Worm (Caenorhabditis elegans) whole organism, L2 larva: ENCODE results near the gene ZK899.3.
A peak's percentile ranks its signal among the peaks of the same experiment; 100 is the strongest.

ENCODE experiments used
- C34F6.9 ChIP-seq: fragments of 150-350 bp; optimal IDR thresholded peaks from 2 replicates; lab custom pipeline; 2014; ENCODE audit warnings: missing biosample characterization, missing genetic modification characterization
- F13H6.1 ChIP-seq: sonication (generic microtip); optimal IDR thresholded peaks from 2 replicates; lab custom pipeline; 2016; ENCODE audit warnings: missing genetic modification characterization, missing compliant biosample characterization
- R02D3.7 ChIP-seq: fragments of 150-350 bp; optimal IDR thresholded peaks from 2 replicates; lab custom pipeline; 2014; ENCODE audit warnings: missing biosample characterization, missing genetic modification characterization
- alr-1 ChIP-seq: fragments of 150-350 bp; optimal IDR thresholded peaks from 2 replicates; lab custom pipeline; 2014; ENCODE audit warnings: missing biosample characterization, missing genetic modification characterization
- aly-2 ChIP-seq: fragments of 150-350 bp; optimal IDR thresholded peaks from 2 replicates; lab custom pipeline; 2014; ENCODE audit warnings: missing biosample characterization, missing genetic modification characterization
- ama-1 ChIP-seq: fragments of 150-350 bp; optimal IDR thresholded peaks from 2 replicates; lab custom pipeline; 2018; ENCODE audit warnings: inconsistent platforms
- blmp-1 ChIP-seq: sonication (generic microtip); optimal IDR thresholded peaks from 2 replicates; lab custom pipeline; 2017; ENCODE audit warnings: missing genetic modification characterization, mild to moderate bottlenecking, missing compliant biosample characterization, antibody characterized with exemption, moderate library complexity; ENCODE audit not compliant: insufficient read depth
- crh-2 ChIP-seq: sonication (generic microtip); optimal IDR thresholded peaks from 2 replicates; lab custom pipeline; 2017; ENCODE audit warnings: missing biosample characterization, missing genetic modification characterization
- dmd-4 ChIP-seq: sonication (generic microtip); optimal IDR thresholded peaks from 2 replicates; lab custom pipeline; 2017; ENCODE audit warnings: missing biosample characterization, missing genetic modification characterization
- egl-27 ChIP-seq: sonication (generic microtip); optimal IDR thresholded peaks from 3 replicates; lab custom pipeline; 2017; ENCODE audit warnings: missing biosample characterization, missing genetic modification reagents, missing genetic modification characterization
- elt-1 ChIP-seq: fragments of 150-350 bp; optimal IDR thresholded peaks from 2 replicates; lab custom pipeline; 2014; ENCODE audit warnings: missing biosample characterization, missing genetic modification characterization
- elt-3 ChIP-seq: sonication (generic microtip); optimal IDR thresholded peaks from 2 replicates; lab custom pipeline; 2017; ENCODE audit warnings: missing biosample characterization, missing genetic modification characterization
- fos-1 ChIP-seq: fragments of 150-350 bp; optimal IDR thresholded peaks from 2 replicates; lab custom pipeline; 2014; ENCODE audit warnings: missing biosample characterization, missing genetic modification characterization
- gmeb-1 ChIP-seq: fragments of 150-350 bp; optimal IDR thresholded peaks from 2 replicates; lab custom pipeline; 2014; ENCODE audit warnings: missing biosample characterization, missing genetic modification characterization
- lin-11 ChIP-seq: fragments of 150-350 bp; sonication (generic microtip); optimal IDR thresholded peaks from 2 replicates; lab custom pipeline; 2014; ENCODE audit warnings: missing biosample characterization, missing genetic modification characterization, inconsistent platforms, mixed read lengths
- lin-13 ChIP-seq: fragments of 150-350 bp; optimal IDR thresholded peaks from 2 replicates; lab custom pipeline; 2014; ENCODE audit warnings: missing biosample characterization, missing genetic modification reagents, missing genetic modification characterization
- lsy-2 ChIP-seq, 2 experiments: fragments of 150-350 bp in 1 of 2; sonication (generic microtip) in 1 of 2; optimal IDR thresholded peaks; 2 replicates each; lab custom pipeline; 2014 to 2017; ENCODE audit warnings: missing biosample characterization in 2 of 2, missing genetic modification characterization in 2 of 2
- mbf-1 ChIP-seq: sonication (generic microtip); optimal IDR thresholded peaks from 2 replicates; lab custom pipeline; 2017; ENCODE audit warnings: missing biosample characterization, missing genetic modification characterization
- mdl-1 ChIP-seq, 2 experiments: fragments of 150-350 bp in 1 of 2; sonication (generic microtip) in 1 of 2; optimal IDR thresholded peaks; 2 replicates each; lab custom pipeline; 2017; ENCODE audit warnings: missing biosample characterization in 2 of 2, missing genetic modification characterization in 2 of 2
- nhr-10 ChIP-seq: sonication (generic microtip); optimal IDR thresholded peaks from 2 replicates; lab custom pipeline; 2017; ENCODE audit warnings: missing biosample characterization, missing genetic modification characterization
- nhr-11 ChIP-seq: fragments of 150-350 bp; optimal IDR thresholded peaks from 2 replicates; lab custom pipeline; 2014; ENCODE audit warnings: missing biosample characterization, missing genetic modification characterization
- nhr-12 ChIP-seq: fragments of 150-350 bp; optimal IDR thresholded peaks from 2 replicates; lab custom pipeline; 2014; ENCODE audit warnings: missing biosample characterization, missing genetic modification characterization
- nhr-129 ChIP-seq: fragments of 150-350 bp; optimal IDR thresholded peaks from 2 replicates; lab custom pipeline; 2014; ENCODE audit warnings: missing biosample characterization, missing genetic modification characterization
- nhr-21 ChIP-seq: fragments of 150-350 bp; optimal IDR thresholded peaks from 2 replicates; lab custom pipeline; 2014; ENCODE audit warnings: missing biosample characterization, missing genetic modification characterization
- nhr-25 ChIP-seq: fragments of 150-350 bp; sonication (generic microtip); optimal IDR thresholded peaks from 3 replicates; lab custom pipeline; 2014; ENCODE audit warnings: missing biosample characterization, missing genetic modification characterization
- nhr-77 ChIP-seq: fragments of 150-350 bp; optimal IDR thresholded peaks from 2 replicates; lab custom pipeline; 2014; ENCODE audit warnings: missing biosample characterization, missing genetic modification characterization
- peb-1 ChIP-seq: fragments of 150-350 bp; optimal IDR thresholded peaks from 2 replicates; lab custom pipeline; 2014; ENCODE audit warnings: missing biosample characterization, missing genetic modification characterization
- sem-4 ChIP-seq: fragments of 150-350 bp; optimal IDR thresholded peaks from 2 replicates; lab custom pipeline; 2014; ENCODE audit warnings: missing biosample characterization, missing genetic modification reagents, missing genetic modification characterization
- skn-1 ChIP-seq: sonication (generic microtip); optimal IDR thresholded peaks from 2 replicates; lab custom pipeline; 2017; ENCODE audit warnings: missing biosample characterization, missing genetic modification characterization
- sma-3 ChIP-seq: sonication (generic microtip); optimal IDR thresholded peaks from 2 replicates; lab custom pipeline; 2016; ENCODE audit warnings: missing genetic modification reagents, missing genetic modification characterization, missing compliant biosample characterization
- sma-9 ChIP-seq, 2 experiments: fragments of 150-350 bp in 1 of 2; sonication (generic microtip) in 1 of 2; optimal IDR thresholded peaks; 2 replicates each; lab custom pipeline; 2014 to 2016; ENCODE audit warnings: missing genetic modification characterization in 2 of 2, mild to moderate bottlenecking in 1 of 2, missing biosample characterization in 1 of 2, missing compliant biosample characterization in 1 of 2, missing genetic modification reagents in 1 of 2, moderate library complexity in 1 of 2
- snpc-4 ChIP-seq: fragments of 150-350 bp; optimal IDR thresholded peaks from 2 replicates; lab custom pipeline; 2014; ENCODE audit warnings: missing biosample characterization, missing genetic modification characterization
- unc-39 ChIP-seq: fragments of 150-350 bp; optimal IDR thresholded peaks from 2 replicates; lab custom pipeline; 2014; ENCODE audit warnings: missing biosample characterization, missing genetic modification characterization
- unc-55 ChIP-seq: fragments of 150-350 bp; sonication (generic microtip); optimal IDR thresholded peaks from 3 replicates; lab custom pipeline; 2014; ENCODE audit warnings: missing biosample characterization, missing genetic modification reagents, missing genetic modification characterization
- unc-62 ChIP-seq: fragments of 150-350 bp; optimal IDR thresholded peaks from 2 replicates; lab custom pipeline; 2014; ENCODE audit warnings: missing biosample characterization, missing genetic modification reagents, missing genetic modification characterization
- ztf-1 ChIP-seq: fragments of 200-800 bp; sonication (Bioruptor generic); conservative IDR thresholded peaks from 2 replicates; pipeline ENCODE4 v1.3.6; 2022; ENCODE audit warnings: missing genetic modification characterization, missing compliant biosample characterization
- ztf-11 ChIP-seq: sonication (generic microtip); optimal IDR thresholded peaks from 2 replicates; lab custom pipeline; 2017; ENCODE audit warnings: missing biosample characterization, missing genetic modification characterization

The ZK899.3 gene

ce11 chrX:9428059-9428458 lies 24.9 kb upstream of the ZK899.3 start, which contains the start of gene B0272.4:
Gene B0272.4, plus strand, starts transcription at chrX:9428431.
- TF ChIP-seq elt-3 = no peak
- TF ChIP-seq unc-39 = no peak
- peak; percentile 5 for TF ChIP-seq sma-9 (GFP tag; optimal IDR thresholded peaks at IDR 0.05; lab: Kevin White, UChicago)
- TF ChIP-seq sma-9 (tag; optimal IDR thresholded peaks at IDR 0.05; lab: Kevin White, UChicago) = no peak
- TF ChIP-seq fos-1 (tag; lab: Kevin White, UChicago) = peak; percentile 95
- no peak for TF ChIP-seq nhr-12
- TF ChIP-seq nhr-21 (tag; lab: Kevin White, UChicago) = no peak
- peak; percentile 44 for TF ChIP-seq gmeb-1
- TF ChIP-seq lin-11 (tag; lab: Kevin White, UChicago) = no peak
- peak; percentile 35 for TF ChIP-seq crh-2 (tag; lab: Kevin White, UChicago)
- TF ChIP-seq ama-1 (lab: Kevin White, UChicago) = no peak
- TF ChIP-seq mbf-1 (tag; lab: Kevin White, UChicago) = no peak
- no peak for TF ChIP-seq lin-13

- TF ChIP-seq egl-27 (tag; lab: Kevin White, UChicago) (peak; percentile 29), unc-55 (no peak), mdl-1 (tag; optimal IDR thresholded peaks at IDR 0.05; lab: Kevin White, UChicago) (no peak), nhr-10 (tag; lab: Kevin White, UChicago) (no peak), nhr-21 (tag; lab: Kevin White, UChicago) (peak; percentile 73), mbf-1 (tag; lab: Kevin White, UChicago) (no peak), F13H6.1 (tag; lab: Kevin White, UChicago) (peak; percentile 67), sma-3 (GFP tag; lab: Kevin White, UChicago) (peak; percentile 69), nhr-25 (peak; percentile 46), alr-1 (no peak), nhr-129 (tag; lab: Kevin White, UChicago) (peak; percentile 61), fos-1 (tag; lab: Kevin White, UChicago) (peak; percentile 65), unc-62 (GFP tag; lab: Kevin White, UChicago) (no peak), nhr-11 (tag; lab: Kevin White, UChicago) (no peak), unc-39 (no peak), snpc-4 (no peak), lsy-2 (tag; optimal IDR thresholded peaks at IDR 0.05; lab: Kevin White, UChicago) (peak in 1 of 2 experiments; percentile 39), crh-2 (tag; lab: Kevin White, UChicago) (peak; percentile 73), dmd-4 (tag; lab: Kevin White, UChicago) (no peak), blmp-1 (tag; lab: Kevin White, UChicago) (no peak), ama-1 (lab: Kevin White, UChicago) (no peak), gmeb-1 (peak; percentile 56), nhr-77 (tag; lab: Kevin White, UChicago) (no peak), R02D3.7 (tag; lab: Kevin White, UChicago) (no peak), sem-4 (tag; lab: Kevin White, UChicago) (peak; percentile 30), elt-1 (tag; lab: Kevin White, UChicago) (no peak), skn-1 (tag; lab: Kevin White, UChicago) (peak; percentile 5), sma-9 (GFP tag; optimal IDR thresholded peaks at IDR 0.05; lab: Kevin White, UChicago) (peak; percentile 69), sma-9 (tag; optimal IDR thresholded peaks at IDR 0.05; lab: Kevin White, UChicago) (no peak)
Measured at ce11 chrX:9431002-9431482, 21.9 kb upstream of the ZK899.3 start, which contains the start of gene B0272.3. Gene B0272.3, plus strand, starts transcription at chrX:9431432.

- TF ChIP-seq peb-1 (tag; lab: Kevin White, UChicago) = no peak
- TF ChIP-seq aly-2 (tag; lab: Kevin White, UChicago) = no peak
- no peak for TF ChIP-seq ztf-1 (GFP tag; lab: Robert Waterston, UW)
- TF ChIP-seq lsy-2 (tag; optimal IDR thresholded peaks at IDR 0.05; lab: Kevin White, UChicago) = no peak
- no peak for TF ChIP-seq ztf-11
- TF ChIP-seq C34F6.9 (tag; lab: Kevin White, UChicago) = no peak
- no peak for TF ChIP-seq fos-1 (tag; lab: Kevin White, UChicago)
- TF ChIP-seq elt-1 (tag; lab: Kevin White, UChicago) = no peak
- no peak for TF ChIP-seq nhr-77 (tag; lab: Kevin White, UChicago)
- no peak for TF ChIP-seq unc-62 (GFP tag; lab: Kevin White, UChicago)
- TF ChIP-seq mdl-1 (tag; optimal IDR thresholded peaks at IDR 0.05; lab: Kevin White, UChicago) = no peak
- TF ChIP-seq sem-4 (tag; lab: Kevin White, UChicago) = no peak
- TF ChIP-seq dmd-4 (tag; lab: Kevin White, UChicago) = no peak
- TF ChIP-seq sma-9 (GFP tag; optimal IDR thresholded peaks at IDR 0.05; lab: Kevin White, UChicago) = no peak
- no peak for TF ChIP-seq sma-9 (tag; optimal IDR thresholded peaks at IDR 0.05; lab: Kevin White, UChicago)
- no peak for TF ChIP-seq elt-3
- TF ChIP-seq, all 48 proteins: peak for 0
Measured at ce11 chrX:9436843-9437312, 16.1 kb upstream of the ZK899.3 start, which contains the start of gene tbb-4. Gene tbb-4, minus strand, starts transcription at chrX:9436893.
